Fruit fly (Drosophila melanogaster) whole organism, embryonic: ENCODE measurements around the gene TotZ.

Experiments used
- Bteb2 ChIP-seq: fragments of 200-800 bp; sonication (Bioruptor generic); optimal IDR thresholded peaks from 2 replicates; lab custom pipeline; 2016; ENCODE audit warnings: missing biosample characterization, missing genetic modification characterization
- CG1024 ChIP-seq: fragments of 200-800 bp; sonication (Bioruptor generic); IDR thresholded peaks from 2 replicates; pipeline ENCODE4 v1.3.6; 2022; ENCODE audit warnings: missing biosample characterization, missing genetic modification characterization
- CG10321 ChIP-seq: fragments of 200-800 bp; sonication (Bioruptor generic); IDR thresholded peaks from 2 replicates; pipeline ENCODE4 v1.3.6; 2022; ENCODE audit warnings: missing biosample characterization, missing genetic modification characterization
- CG10959 ChIP-seq: fragments of 200-800 bp; sonication (Bioruptor generic); IDR thresholded peaks from 2 replicates; pipeline ENCODE4 v1.3.6; 2022; ENCODE audit warnings: missing biosample characterization, missing genetic modification characterization
- CG11093 ChIP-seq: fragments of 200-800 bp; sonication (Bioruptor generic); IDR thresholded peaks from 3 replicates; pipeline ENCODE4 v1.3.6; 2022; ENCODE audit warnings: missing biosample characterization, missing genetic modification characterization
- CG11398 ChIP-seq: fragments of 200-800 bp; sonication (Bioruptor generic); optimal IDR thresholded peaks from 2 replicates; lab custom pipeline; 2016; ENCODE audit warnings: missing biosample characterization, missing genetic modification characterization
- CG11723 ChIP-seq: fragments of 200-800 bp; sonication (Bioruptor generic); optimal IDR thresholded peaks from 2 replicates; lab custom pipeline; 2017; ENCODE audit warnings: missing biosample characterization, mild to moderate bottlenecking, missing genetic modification characterization
- CG16779 ChIP-seq: fragments of 200-800 bp; sonication (Bioruptor generic); IDR thresholded peaks from 2 replicates; pipeline ENCODE4 v1.3.6; 2022; ENCODE audit warnings: missing biosample characterization, missing genetic modification characterization
- CG16815 ChIP-seq: fragments of 200-800 bp; sonication (Bioruptor generic); optimal IDR thresholded peaks from 3 replicates; lab custom pipeline; 2017; ENCODE audit warnings: missing biosample characterization, mild to moderate bottlenecking, missing genetic modification characterization
- CG17612 ChIP-seq: fragments of 200-800 bp; sonication (Bioruptor generic); IDR thresholded peaks from 2 replicates; pipeline ENCODE4 v1.3.6; 2022; ENCODE audit warnings: missing biosample characterization, missing genetic modification characterization
- CG18262 ChIP-seq: fragments of 200-800 bp; optimal IDR thresholded peaks from 3 replicates; lab custom pipeline; 2019; ENCODE audit warnings: missing biosample characterization, mild to moderate bottlenecking, missing genetic modification characterization, moderate library complexity
- CG18476 ChIP-seq: fragments of 200-800 bp; sonication (Bioruptor generic); optimal IDR thresholded peaks from 2 replicates; lab custom pipeline; 2016; ENCODE audit warnings: missing biosample characterization, mild to moderate bottlenecking, missing genetic modification characterization
- CG18619 ChIP-seq: fragments of 200-800 bp; sonication (Bioruptor generic); optimal IDR thresholded peaks from 3 replicates; lab custom pipeline; 2017; ENCODE audit warnings: missing biosample characterization, mild to moderate bottlenecking, missing genetic modification characterization
- CG30403 ChIP-seq: fragments of 200-800 bp; sonication (Bioruptor generic); optimal IDR thresholded peaks from 3 replicates; lab custom pipeline; 2016; ENCODE audit warnings: missing biosample characterization, missing genetic modification characterization
- CG33557 ChIP-seq: fragments of 200-800 bp; sonication (Bioruptor generic); optimal IDR thresholded peaks from 2 replicates; lab custom pipeline; 2019; ENCODE audit warnings: missing biosample characterization, mild to moderate bottlenecking, missing genetic modification characterization, moderate library complexity
- CG3838 ChIP-seq: fragments of 200-800 bp; sonication (Bioruptor generic); optimal IDR thresholded peaks from 3 replicates; lab custom pipeline; 2016; ENCODE audit warnings: missing biosample characterization, missing genetic modification characterization
- CG4328 ChIP-seq: fragments of 200-800 bp; sonication (Bioruptor generic); optimal IDR thresholded peaks from 3 replicates; lab custom pipeline; 2017; ENCODE audit warnings: missing biosample characterization, missing genetic modification reagents, missing genetic modification characterization
- CG4820 ChIP-seq: fragments of 200-800 bp; sonication (Bioruptor generic); optimal IDR thresholded peaks from 3 replicates; lab custom pipeline; 2016; ENCODE audit warnings: missing biosample characterization, missing genetic modification characterization
- CG4854 ChIP-seq: fragments of 200-800 bp; sonication (Bioruptor generic); optimal IDR thresholded peaks from 2 replicates; lab custom pipeline; 2016; ENCODE audit warnings: missing biosample characterization, missing genetic modification characterization, inconsistent platforms
- CG8281 ChIP-seq: fragments of 200-800 bp; sonication (Bioruptor generic); optimal IDR thresholded peaks from 2 replicates; lab custom pipeline; 2018; ENCODE audit warnings: missing biosample characterization, mild to moderate bottlenecking, missing genetic modification characterization, moderate library complexity
- D19B ChIP-seq: fragments of 200-800 bp; sonication (Bioruptor generic); optimal IDR thresholded peaks from 2 replicates; lab custom pipeline; 2017; ENCODE audit warnings: missing biosample characterization, mild to moderate bottlenecking, missing genetic modification characterization
- Doc2 ChIP-seq: fragments of 200-800 bp; sonication (Bioruptor generic); IDR thresholded peaks from 2 replicates; pipeline ENCODE4 v1.3.6; 2022; ENCODE audit warnings: missing biosample characterization, missing genetic modification characterization
- Fer2 ChIP-seq: fragments of 200-800 bp; sonication (Bioruptor generic); optimal IDR thresholded peaks from 2 replicates; lab custom pipeline; 2018; ENCODE audit warnings: missing biosample characterization, mild to moderate bottlenecking, missing genetic modification characterization, moderate library complexity
- H15 ChIP-seq: fragments of 200-800 bp; sonication (Bioruptor generic); IDR thresholded peaks from 3 replicates; pipeline ENCODE4 v1.3.6; 2022; ENCODE audit warnings: missing biosample characterization, missing genetic modification characterization
- Lim3 ChIP-seq: fragments of 200-800 bp; sonication (Bioruptor generic); IDR thresholded peaks from 2 replicates; pipeline ENCODE4 v1.3.6; 2022; ENCODE audit warnings: missing biosample characterization, missing genetic modification characterization
- Mad ChIP-seq: fragments of 200-800 bp; sonication (Bioruptor generic); optimal IDR thresholded peaks from 2 replicates; lab custom pipeline; 2016; ENCODE audit warnings: missing biosample characterization, missing genetic modification characterization
- Mes4 ChIP-seq: fragments of 200-800 bp; sonication (Bioruptor generic); optimal IDR thresholded peaks from 2 replicates; lab custom pipeline; 2016; ENCODE audit warnings: missing biosample characterization, missing genetic modification characterization
- Oli ChIP-seq: fragments of 200-800 bp; sonication (Bioruptor generic); optimal IDR thresholded peaks from 2 replicates; lab custom pipeline; 2018; ENCODE audit warnings: missing biosample characterization, mild to moderate bottlenecking, missing genetic modification characterization, moderate library complexity
- Rfx ChIP-seq: fragments of 200-800 bp; sonication (Bioruptor generic); IDR thresholded peaks from 2 replicates; pipeline ENCODE4 v1.3.6; 2022; ENCODE audit warnings: missing biosample characterization, missing genetic modification characterization
- Scr ChIP-seq: fragments of 200-800 bp; sonication (Bioruptor generic); IDR thresholded peaks from 2 replicates; pipeline ENCODE4 v1.3.6; 2022; ENCODE audit warnings: missing biosample characterization, missing genetic modification characterization; ENCODE audit not compliant: partially characterized antibody
- Trl ChIP-seq, 3 experiments: fragments of >200 bp in 2 of 3; fragments of 200-800 bp in 1 of 3; sonication (Bioruptor generic) in 1 of 3; optimal IDR thresholded peaks; 2 replicates in 1 of 3; 3 replicates in 2 of 3; lab custom pipeline; 2016 to 2017; ENCODE audit warnings: missing biosample characterization in 1 of 3, missing genetic modification characterization in 1 of 3
- ap ChIP-seq: fragments of 200-800 bp; sonication (Bioruptor generic); IDR thresholded peaks from 2 replicates; pipeline ENCODE4 v1.3.6; 2022; ENCODE audit warnings: missing biosample characterization, missing genetic modification characterization
- ash1 ChIP-seq: fragments of 200-800 bp; sonication (Bioruptor generic); optimal IDR thresholded peaks from 2 replicates; lab custom pipeline; 2018; ENCODE audit warnings: missing biosample characterization, mild to moderate bottlenecking, missing genetic modification characterization
- bowl ChIP-seq: fragments of 200-800 bp; sonication (Bioruptor generic); IDR thresholded peaks from 2 replicates; pipeline ENCODE4 v1.3.6; 2022; ENCODE audit warnings: missing biosample characterization, missing genetic modification characterization
- bsh ChIP-seq, 2 experiments: fragments of 200-800 bp; sonication (Bioruptor generic); optimal IDR thresholded peaks; 2 replicates each; lab custom pipeline; 2017 to 2018; ENCODE audit warnings: mild to moderate bottlenecking in 2 of 2, missing biosample characterization in 2 of 2, missing genetic modification characterization in 2 of 2, moderate library complexity in 1 of 2
- cwo ChIP-seq: fragments of 200-800 bp; sonication (Bioruptor generic); optimal IDR thresholded peaks from 3 replicates; lab custom pipeline; 2017; ENCODE audit warnings: missing biosample characterization, missing genetic modification characterization, mild to moderate bottlenecking, moderate library complexity, missing genetic modification reagents
- danr ChIP-seq: fragments of 200-800 bp; sonication (Bioruptor generic); IDR thresholded peaks from 2 replicates; pipeline ENCODE4 v1.3.6; 2022; ENCODE audit warnings: missing biosample characterization, missing genetic modification characterization
- dysf ChIP-seq: fragments of 200-800 bp; sonication (Bioruptor generic); IDR thresholded peaks from 3 replicates; pipeline ENCODE4 v1.3.6; 2022; ENCODE audit warnings: missing biosample characterization, missing genetic modification characterization
- ewg ChIP-seq: fragments of 200-800 bp; sonication (Bioruptor generic); optimal IDR thresholded peaks from 3 replicates; lab custom pipeline; 2017; ENCODE audit warnings: mild to moderate bottlenecking, missing biosample characterization, missing genetic modification reagents, missing genetic modification characterization
- fd3F ChIP-seq: fragments of 200-800 bp; sonication (Bioruptor generic); optimal IDR thresholded peaks from 2 replicates; lab custom pipeline; 2018; ENCODE audit warnings: missing biosample characterization, mild to moderate bottlenecking, missing genetic modification characterization, moderate library complexity
- fd96Cb ChIP-seq: fragments of 200-800 bp; sonication (Bioruptor generic); optimal IDR thresholded peaks from 2 replicates; lab custom pipeline; 2018; ENCODE audit warnings: missing biosample characterization, mild to moderate bottlenecking, missing genetic modification characterization, moderate library complexity
- gsb ChIP-seq: fragments of 200-800 bp; sonication (Bioruptor generic); IDR thresholded peaks from 2 replicates; pipeline ENCODE4 v1.3.6; 2022; ENCODE audit warnings: missing biosample characterization, missing genetic modification characterization
- kah ChIP-seq: fragments of 200-800 bp; sonication (Bioruptor generic); optimal IDR thresholded peaks from 2 replicates; lab custom pipeline; 2018; ENCODE audit warnings: missing biosample characterization, mild to moderate bottlenecking, missing genetic modification characterization
- kni ChIP-seq: fragments of 200-800 bp; sonication (Bioruptor generic); optimal IDR thresholded peaks from 3 replicates; lab custom pipeline; 2017; ENCODE audit warnings: mild to moderate bottlenecking, missing biosample characterization, missing genetic modification reagents, missing genetic modification characterization
- lov ChIP-seq, 2 experiments: fragments of 200-800 bp in 1 of 2; fragments of >200 bp in 1 of 2; sonication (Bioruptor generic) in 1 of 2; IDR thresholded peaks in 1 of 2; optimal IDR thresholded peaks in 1 of 2; 2 replicates in 1 of 2; 3 replicates in 1 of 2; pipeline versions ENCODE4 v1.3.6 to Lab custom; 2017 to 2022; ENCODE audit warnings: missing biosample characterization in 1 of 2, missing genetic modification characterization in 1 of 2
- pros ChIP-seq: fragments of 200-800 bp; sonication (Bioruptor generic); optimal IDR thresholded peaks from 3 replicates; lab custom pipeline; 2019; ENCODE audit warnings: missing biosample characterization, mild to moderate bottlenecking, missing genetic modification characterization, moderate library complexity
- pzg ChIP-seq: fragments of 200-800 bp; sonication (Bioruptor generic); optimal IDR thresholded peaks from 3 replicates; lab custom pipeline; 2018; ENCODE audit warnings: missing biosample characterization, mild to moderate bottlenecking, missing genetic modification characterization, moderate library complexity
- sd ChIP-seq: fragments of 200-800 bp; sonication (Bioruptor generic); optimal IDR thresholded peaks from 3 replicates; lab custom pipeline; 2018; ENCODE audit warnings: missing biosample characterization, mild to moderate bottlenecking, missing genetic modification characterization, moderate library complexity
- sqz ChIP-seq: fragments of 200-800 bp; sonication (Bioruptor generic); optimal IDR thresholded peaks from 3 replicates; lab custom pipeline; 2018; ENCODE audit warnings: missing biosample characterization, mild to moderate bottlenecking, missing genetic modification characterization
- tup ChIP-seq: fragments of 200-800 bp; sonication (Bioruptor generic); optimal IDR thresholded peaks from 2 replicates; lab custom pipeline; 2016; ENCODE audit warnings: missing biosample characterization, mild to moderate bottlenecking, missing genetic modification characterization, moderate library complexity

The TotZ gene

DNA sequence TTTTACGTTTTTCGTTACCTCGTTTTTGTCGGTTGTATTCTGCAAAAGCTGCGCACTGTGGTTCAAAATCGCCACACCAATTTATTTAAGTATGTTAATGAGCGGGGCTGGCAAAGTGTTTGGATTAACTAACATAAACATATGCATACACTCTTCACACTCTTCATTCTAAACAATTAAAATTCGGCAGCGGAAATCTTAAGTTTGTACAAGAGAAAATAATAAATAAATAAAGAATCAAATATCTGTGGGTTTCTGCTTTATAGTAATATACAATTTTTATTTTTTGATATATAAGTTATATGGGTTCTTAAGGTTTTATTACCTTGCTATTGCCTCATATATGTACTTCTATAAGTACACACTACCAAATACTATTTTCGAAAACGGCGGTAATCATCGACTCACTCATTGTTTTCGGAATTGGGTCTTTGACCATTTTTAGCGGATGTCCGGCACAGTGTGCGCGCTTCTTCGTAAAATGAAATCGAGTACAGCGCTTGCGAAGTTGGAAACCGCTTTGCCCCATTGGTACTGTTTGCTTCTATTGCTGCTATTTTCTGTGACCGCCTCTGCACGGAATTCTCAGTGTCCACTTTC, 41.2 kb upstream of the TotZ start (continued):
- TF ChIP-seq CG16815 (GFP tag; lab: Kevin White, UChicago): peak; percentile 10
- TF ChIP-seq bowl (GFP tag; lab: Robert Waterston, UW): no peak
- no peak for TF ChIP-seq CG10959 (GFP tag; lab: Robert Waterston, UW)
- TF ChIP-seq CG30403 (GFP tag; lab: Kevin White, UChicago): peak; percentile 9
- no peak for TF ChIP-seq CG11723
- TF ChIP-seq sqz: no peak
- no peak for TF ChIP-seq fd3F (GFP tag; lab: Kevin White, UChicago)
- TF ChIP-seq Lim3: no peak
- no peak for TF ChIP-seq CG1024 (GFP tag; lab: Robert Waterston, UW)
- TF ChIP-seq CG10321 (GFP tag; lab: Robert Waterston, UW): no peak
- TF ChIP-seq Mad: no peak
- TF ChIP-seq Oli (tag; lab: Kevin White, UChicago): peak; percentile 38
- no peak for TF ChIP-seq CG18476 (GFP tag; lab: Kevin White, UChicago)
- peak; percentile 28 for TF ChIP-seq CG18619 (GFP tag; lab: Kevin White, UChicago)
- TF ChIP-seq D19B (GFP tag; lab: Kevin White, UChicago): no peak
- TF ChIP-seq cwo (GFP tag; lab: Kevin White, UChicago): peak; percentile 7
- no peak for TF ChIP-seq kni (GFP tag; lab: Kevin White, UChicago)
- no peak for TF ChIP-seq CG4820
- TF ChIP-seq CG4854 (GFP tag; lab: Kevin White, UChicago): no peak
- no peak for TF ChIP-seq dysf (GFP tag; lab: Robert Waterston, UW)
- no peak for TF ChIP-seq CG11398
- no peak for TF ChIP-seq ap (GFP tag; lab: Robert Waterston, UW)
- no peak for TF ChIP-seq CG3838
- no peak for TF ChIP-seq pros
- TF ChIP-seq fd96Cb (tag; lab: Kevin White, UChicago): no peak
- no peak for TF ChIP-seq danr (GFP tag; lab: Robert Waterston, UW)
- no peak for TF ChIP-seq Bteb2
- TF ChIP-seq Mes4: no peak
- TF ChIP-seq kah (GFP tag; lab: Kevin White, UChicago): no peak
- no peak for TF ChIP-seq pzg (GFP tag; lab: Kevin White, UChicago)
- peak; percentile 11 for TF ChIP-seq CG18262
- no peak for TF ChIP-seq CG17612
- 0 out of 2 replicates have a peak, but pooled peaks have one; percentile 5 for TF ChIP-seq Rfx
- no peak for TF ChIP-seq Trl (optimal IDR thresholded peaks at IDR 0.05; lab: Kevin White, UChicago)
- no peak for TF ChIP-seq Trl (GFP tag; optimal IDR thresholded peaks at IDR 0.05; lab: Kevin White, UChicago)
- no peak for TF ChIP-seq Fer2 (tag; lab: Kevin White, UChicago)
- no peak for TF ChIP-seq CG8281
- TF ChIP-seq lov (optimal IDR thresholded peaks at IDR 0.05; lab: Kevin White, UChicago): no peak
- TF ChIP-seq lov (GFP tag; IDR thresholded peaks at IDR 0.05; lab: Robert Waterston, UW): no peak
- no peak for TF ChIP-seq CG11093 (GFP tag; lab: Robert Waterston, UW)
- no peak for TF ChIP-seq CG16779 (GFP tag; lab: Robert Waterston, UW)
- peak in 1 of 2 experiments; percentile 26 for TF ChIP-seq bsh (GFP tag; optimal IDR thresholded peaks at IDR 0.05; lab: Kevin White, UChicago)
- TF ChIP-seq ash1 (GFP tag; lab: Kevin White, UChicago): no peak
- TF ChIP-seq ewg (GFP tag; lab: Kevin White, UChicago): no peak
- TF ChIP-seq sd: no peak
- TF ChIP-seq Doc2: no peak
- no peak for TF ChIP-seq CG33557
- no peak for TF ChIP-seq CG4328 (GFP tag; lab: Kevin White, UChicago)
- TF ChIP-seq H15 (GFP tag; lab: Robert Waterston, UW): no peak
- TF ChIP-seq Scr (GFP tag; lab: Robert Waterston, UW): no peak
- no peak for TF ChIP-seq gsb
- no peak for TF ChIP-seq tup
